Worm (Caenorhabditis elegans): ENCODE measurements around the gene math-7.

ce11 chrII:1905104-1905503 lies 18.8 kb upstream of the math-7 start, which contains the start of gene math-22:
- no peak for TF ChIP-seq scrt-1 (GFP tag; IDR thresholded peaks at IDR 0.05)
- no peak for TF ChIP-seq pes-1 (GFP tag; IDR thresholded peaks at IDR 0.05)
- TF ChIP-seq flt-1 (GFP tag; IDR thresholded peaks at IDR 0.05) = no peak
- no peak for TF ChIP-seq tbx-37 (GFP tag; conservative IDR thresholded peaks at IDR 0.05)
- no peak for TF ChIP-seq hnd-1 (tag; optimal IDR thresholded peaks at IDR 0.05)
- TF ChIP-seq hmg-4 (GFP tag; optimal IDR thresholded peaks at IDR 0.05) = no peak
- TF ChIP-seq tbx-11 (GFP tag; IDR thresholded peaks at IDR 0.05) = no peak
- no peak for TF ChIP-seq ama-1 (optimal IDR thresholded peaks at IDR 0.05)
